Worm (Caenorhabditis elegans) whole organism, late embryonic: Measurements from ENCODE around the gene C05C10.8.
A peak's percentile ranks its signal among the peaks of the same experiment; 100 is the strongest.

Experiments used
- C38D4.7 ChIP-seq: fragments of 200-800 bp; sonication (Bioruptor generic); optimal IDR thresholded peaks from 2 replicates; lab custom pipeline; 2018; ENCODE audit warnings: mild to moderate bottlenecking, missing genetic modification characterization, moderate library complexity, missing compliant biosample characterization
- F13H6.1 ChIP-seq: sonication (generic microtip); optimal IDR thresholded peaks from 2 replicates; lab custom pipeline; 2016; ENCODE audit warnings: missing genetic modification characterization, missing compliant biosample characterization
- K02D7.2 ChIP-seq: sonication (generic microtip); optimal IDR thresholded peaks from 2 replicates; lab custom pipeline; 2017; ENCODE audit warnings: mild to moderate bottlenecking, missing genetic modification characterization, missing compliant biosample characterization
- K09A11.1 ChIP-seq: sonication (generic microtip); optimal IDR thresholded peaks from 2 replicates; lab custom pipeline; 2017; ENCODE audit warnings: antibody characterized with exemption, mild to moderate bottlenecking, missing genetic modification characterization, missing compliant biosample characterization; ENCODE audit not compliant: insufficient read depth
- Y22D7AL.16 ChIP-seq: sonication (generic microtip); optimal IDR thresholded peaks from 2 replicates; lab custom pipeline; 2016; ENCODE audit warnings: missing genetic modification characterization, missing compliant biosample characterization
- ama-1 ChIP-seq: fragments of 150-350 bp; optimal IDR thresholded peaks from 2 replicates; lab custom pipeline; 2014
- ceh-14 ChIP-seq: sonication (generic microtip); optimal IDR thresholded peaks from 2 replicates; lab custom pipeline; 2016; ENCODE audit warnings: missing genotype, missing genetic modification characterization, missing compliant biosample characterization
- ceh-2 ChIP-seq: sonication (generic microtip); optimal IDR thresholded peaks from 2 replicates; lab custom pipeline; 2016; ENCODE audit warnings: missing genotype, missing genetic modification characterization, missing compliant biosample characterization
- ceh-22 ChIP-seq: sonication (generic microtip); optimal IDR thresholded peaks from 2 replicates; lab custom pipeline; 2017; ENCODE audit warnings: missing biosample characterization, missing genetic modification characterization
- ceh-24 ChIP-seq: sonication (generic microtip); optimal IDR thresholded peaks from 2 replicates; lab custom pipeline; 2016; ENCODE audit warnings: mild to moderate bottlenecking, missing genetic modification characterization, missing compliant biosample characterization
- ceh-30 ChIP-seq: fragments of 150-350 bp; optimal IDR thresholded peaks from 2 replicates; lab custom pipeline; 2014; ENCODE audit warnings: missing biosample characterization, missing genetic modification characterization
- ceh-34 ChIP-seq: sonication (generic microtip); optimal IDR thresholded peaks from 2 replicates; lab custom pipeline; 2016; ENCODE audit warnings: mild to moderate bottlenecking, missing genetic modification characterization, missing compliant biosample characterization
- ceh-45 ChIP-seq: fragments of 200-800 bp; sonication (Bioruptor generic); IDR thresholded peaks from 2 replicates; pipeline ENCODE4 v1.3.6; 2022; ENCODE audit warnings: missing genetic modification reagents, missing genetic modification characterization, missing compliant biosample characterization
- ceh-48 ChIP-seq: sonication (generic microtip); optimal IDR thresholded peaks from 2 replicates; lab custom pipeline; 2016; ENCODE audit warnings: missing genetic modification characterization, inconsistent platforms, missing compliant biosample characterization
- ceh-6 ChIP-seq: fragments of 200-800 bp; sonication (Bioruptor generic); optimal IDR thresholded peaks from 2 replicates; lab custom pipeline; 2018; ENCODE audit warnings: mild to moderate bottlenecking, missing genetic modification characterization, missing compliant biosample characterization
- che-1 ChIP-seq: sonication (generic microtip); optimal IDR thresholded peaks from 2 replicates; lab custom pipeline; 2016; ENCODE audit warnings: mild to moderate bottlenecking, missing genetic modification characterization, missing compliant biosample characterization
- dmd-4 ChIP-seq: sonication (generic microtip); optimal IDR thresholded peaks from 2 replicates; lab custom pipeline; 2016; ENCODE audit warnings: borderline replicate concordance, missing genetic modification characterization, missing compliant biosample characterization
- dve-1 ChIP-seq: sonication (generic microtip); optimal IDR thresholded peaks from 2 replicates; lab custom pipeline; 2017; ENCODE audit warnings: antibody characterized with exemption, mild to moderate bottlenecking, missing genetic modification characterization, missing compliant biosample characterization
- elt-2 ChIP-seq: sonication (generic microtip); optimal IDR thresholded peaks from 2 replicates; lab custom pipeline; 2016; ENCODE audit warnings: missing genetic modification reagents, missing genetic modification characterization, missing compliant biosample characterization
- elt-4 ChIP-seq: sonication (generic microtip); optimal IDR thresholded peaks from 2 replicates; lab custom pipeline; 2016; ENCODE audit warnings: missing genetic modification characterization, missing compliant biosample characterization
- ets-4 ChIP-seq: sonication (generic microtip); optimal IDR thresholded peaks from 2 replicates; lab custom pipeline; 2016; ENCODE audit warnings: missing genetic modification characterization, missing compliant biosample characterization
- fax-1 ChIP-seq: sonication (generic microtip); optimal IDR thresholded peaks from 2 replicates; lab custom pipeline; 2016; ENCODE audit warnings: missing genotype, missing genetic modification characterization, missing compliant biosample characterization
- fkh-10 ChIP-seq: fragments of 150-350 bp; optimal IDR thresholded peaks from 2 replicates; lab custom pipeline; 2014; ENCODE audit warnings: missing biosample characterization, missing genetic modification reagents, missing genetic modification characterization
- fkh-6 ChIP-seq: sonication (generic microtip); optimal IDR thresholded peaks from 2 replicates; lab custom pipeline; 2016; ENCODE audit warnings: missing genetic modification characterization, missing compliant biosample characterization
- gmeb-2 ChIP-seq: sonication (generic microtip); optimal IDR thresholded peaks from 2 replicates; lab custom pipeline; 2016; ENCODE audit warnings: missing genetic modification characterization, inconsistent platforms, missing compliant biosample characterization
- hlh-13 ChIP-seq: fragments of 200-800 bp; sonication (Bioruptor generic); optimal IDR thresholded peaks from 2 replicates; lab custom pipeline; 2018; ENCODE audit warnings: mild to moderate bottlenecking, missing genetic modification characterization, missing compliant biosample characterization
- hlh-15 ChIP-seq: sonication (generic microtip); optimal IDR thresholded peaks from 2 replicates; lab custom pipeline; 2016; ENCODE audit warnings: missing genetic modification characterization, missing compliant biosample characterization
- hlh-6 ChIP-seq: sonication (generic microtip); optimal IDR thresholded peaks from 2 replicates; lab custom pipeline; 2016; ENCODE audit warnings: missing genotype, missing genetic modification characterization, missing compliant biosample characterization
- hlh-8 ChIP-seq: sonication (generic microtip); optimal IDR thresholded peaks from 2 replicates; lab custom pipeline; 2016; ENCODE audit warnings: missing genotype, missing genetic modification characterization, missing compliant biosample characterization
- lin-11 ChIP-seq: fragments of 200-800 bp; sonication (Bioruptor generic); optimal IDR thresholded peaks from 2 replicates; lab custom pipeline; 2018; ENCODE audit warnings: mild to moderate bottlenecking, missing genetic modification characterization, missing compliant biosample characterization
- madf-2 ChIP-seq: sonication (generic microtip); optimal IDR thresholded peaks from 2 replicates; lab custom pipeline; 2017; ENCODE audit warnings: missing genetic modification characterization, missing compliant biosample characterization
- nhr-11 ChIP-seq: fragments of 150-350 bp; optimal IDR thresholded peaks from 2 replicates; lab custom pipeline; 2014; ENCODE audit warnings: missing biosample characterization, missing genetic modification characterization
- nhr-232 ChIP-seq: sonication (generic microtip); optimal IDR thresholded peaks from 2 replicates; lab custom pipeline; 2016; ENCODE audit warnings: missing genetic modification characterization, missing compliant biosample characterization
- pag-3 ChIP-seq: sonication (generic microtip); optimal IDR thresholded peaks from 2 replicates; lab custom pipeline; 2016; ENCODE audit warnings: missing compliant biosample characterization, missing genetic modification characterization, borderline replicate concordance
- pat-9 ChIP-seq: fragments of 200-800 bp; sonication (Bioruptor generic); optimal IDR thresholded peaks from 2 replicates; lab custom pipeline; 2018; ENCODE audit warnings: mild to moderate bottlenecking, missing genetic modification characterization, moderate library complexity, missing compliant biosample characterization
- pha-2 ChIP-seq: sonication (generic microtip); optimal IDR thresholded peaks from 2 replicates; lab custom pipeline; 2017; ENCODE audit warnings: mild to moderate bottlenecking, missing genetic modification characterization, missing compliant biosample characterization
- pros-1 ChIP-seq: fragments of 150-350 bp; optimal IDR thresholded peaks from 2 replicates; lab custom pipeline; 2014; ENCODE audit warnings: missing biosample characterization, missing genetic modification reagents, missing genetic modification characterization
- ref-2 ChIP-seq: sonication (generic microtip); optimal IDR thresholded peaks from 2 replicates; lab custom pipeline; 2016; ENCODE audit warnings: missing genetic modification characterization, missing compliant biosample characterization
- rnt-1 ChIP-seq: sonication (generic microtip); optimal IDR thresholded peaks from 2 replicates; lab custom pipeline; 2016; ENCODE audit warnings: missing genetic modification characterization, missing compliant biosample characterization
- sdc-2 ChIP-seq: sonication (generic microtip); optimal IDR thresholded peaks from 2 replicates; lab custom pipeline; 2016; ENCODE audit warnings: missing genotype, missing genetic modification characterization, missing compliant biosample characterization
- sox-4 ChIP-seq: sonication (generic microtip); optimal IDR thresholded peaks from 2 replicates; lab custom pipeline; 2017; ENCODE audit warnings: mild to moderate bottlenecking, missing genetic modification characterization, inconsistent platforms, missing compliant biosample characterization
- syd-9 ChIP-seq: sonication (generic microtip); optimal IDR thresholded peaks from 2 replicates; lab custom pipeline; 2016; ENCODE audit warnings: mild to moderate bottlenecking, missing genetic modification characterization, moderate library complexity, missing compliant biosample characterization
- ttx-3 ChIP-seq: sonication (generic microtip); optimal IDR thresholded peaks from 2 replicates; lab custom pipeline; 2016; ENCODE audit warnings: missing genetic modification reagents, missing genetic modification characterization, missing compliant biosample characterization
- unc-42 ChIP-seq: sonication (generic microtip); optimal IDR thresholded peaks from 2 replicates; lab custom pipeline; 2016; ENCODE audit warnings: missing genotype, missing genetic modification characterization, missing compliant biosample characterization
- unc-55 ChIP-seq: sonication (generic microtip); optimal IDR thresholded peaks from 2 replicates; lab custom pipeline; 2017; ENCODE audit warnings: missing biosample characterization, missing genetic modification reagents, missing genetic modification characterization
- unc-86 ChIP-seq: sonication (generic microtip); optimal IDR thresholded peaks from 2 replicates; lab custom pipeline; 2016; ENCODE audit warnings: missing genetic modification characterization, missing compliant biosample characterization

Gene C05C10.8

ce11 chrII:9940430-9940829, 22.6 kb upstream of the C05C10.8 start, which contains the start of gene ufd-3 (continued):
- TF ChIP-seq F13H6.1 (peak; percentile 63), pros-1 (tag; lab: Kevin White, UChicago) (no peak), nhr-11 (peak; percentile 69), pha-2 (tag; lab: Kevin White, UChicago) (no peak), unc-55 (GFP tag; lab: Kevin White, UChicago) (peak; percentile 54), hlh-6 (tag; lab: Kevin White, UChicago) (peak; percentile 18), che-1 (tag; lab: Kevin White, UChicago) (peak; percentile 5), ceh-22 (tag; lab: Kevin White, UChicago) (no peak), syd-9 (tag; lab: Kevin White, UChicago) (peak; percentile 8), ceh-34 (tag; lab: Kevin White, UChicago) (peak; percentile 76), C38D4.7 (GFP tag; lab: Kevin White, UChicago) (no peak), pag-3 (peak; percentile 48), dve-1 (tag; lab: Kevin White, UChicago) (peak; percentile 10), ceh-24 (tag; lab: Kevin White, UChicago) (no peak), ceh-2 (tag; lab: Kevin White, UChicago) (peak; percentile 91), Y22D7AL.16 (tag; lab: Kevin White, UChicago) (peak; percentile 29), dmd-4 (tag; lab: Kevin White, UChicago) (no peak), hlh-15 (peak; percentile 24), hlh-8 (tag; lab: Kevin White, UChicago) (peak; percentile 85), rnt-1 (tag; lab: Kevin White, UChicago) (peak; percentile 79), fkh-6 (tag; lab: Kevin White, UChicago) (peak; percentile 65), ceh-6 (GFP tag; lab: Kevin White, UChicago) (peak; percentile 3), ets-4 (tag; lab: Kevin White, UChicago) (peak; percentile 94), ceh-14 (tag; lab: Kevin White, UChicago) (peak; percentile 81), gmeb-2 (tag; lab: Kevin White, UChicago) (no peak), ttx-3 (peak; percentile 60), ceh-30 (tag; lab: Kevin White, UChicago) (peak; percentile 2), hlh-13 (GFP tag; lab: Kevin White, UChicago) (peak; percentile 29), nhr-232 (no peak), ceh-45 (GFP tag; lab: Robert Waterston, UW) (no peak), fkh-10 (GFP tag; lab: Kevin White, UChicago) (no peak), K02D7.2 (tag; lab: Kevin White, UChicago) (no peak), ama-1 (lab: Kevin White, UChicago) (no peak), madf-2 (tag; lab: Kevin White, UChicago) (no peak), pat-9 (tag; lab: Kevin White, UChicago) (no peak), ceh-48 (tag; lab: Kevin White, UChicago) (no peak), sdc-2 (tag; lab: Kevin White, UChicago) (peak; percentile 15), unc-42 (tag; lab: Kevin White, UChicago) (peak; percentile 67), K09A11.1 (no peak), fax-1 (tag; lab: Kevin White, UChicago) (peak; percentile 76), elt-4 (tag; lab: Kevin White, UChicago) (no peak), unc-86 (tag; lab: Kevin White, UChicago) (no peak), sox-4 (tag; lab: Kevin White, UChicago) (no peak), lin-11 (tag; lab: Kevin White, UChicago) (no peak), elt-2 (peak; percentile 74), ref-2 (tag; lab: Kevin White, UChicago) (peak; percentile 90)
